Worm (Caenorhabditis elegans): ENCODE results near the gene Y32F6A.5.

DNA sequence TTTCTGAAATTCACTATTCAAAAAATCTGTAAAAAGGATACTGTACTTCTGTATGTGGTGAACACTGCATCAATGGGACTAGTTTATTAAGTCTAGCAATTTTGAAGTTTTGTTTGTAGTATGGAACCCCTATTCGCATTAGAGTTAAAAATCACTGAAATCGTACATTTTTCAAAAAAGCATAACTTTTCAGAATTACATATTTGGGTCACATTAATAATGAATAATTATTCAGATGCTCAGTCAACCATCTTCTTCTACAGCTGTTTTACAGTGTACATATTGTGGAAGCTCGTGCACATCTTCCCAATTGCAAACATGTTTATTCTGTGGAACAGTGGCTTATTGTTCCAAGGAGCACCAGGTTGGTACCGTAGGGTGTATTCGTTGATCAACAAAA is 15.3 kb upstream of the Y32F6A.5 start:
- TF ChIP-seq ces-1 (GFP tag; optimal IDR thresholded peaks at IDR 0.05) (no peak), fkh-4 (tag; optimal IDR thresholded peaks at IDR 0.05; ENCODE audit: borderline replicate concordance) (no peak), efl-1 (optimal IDR thresholded peaks at IDR 0.05) (no peak), efl-1 (GFP tag; optimal IDR thresholded peaks at IDR 0.05 in 1 of 2) (no peak), elt-3 (tag; optimal IDR thresholded peaks at IDR 0.05) (no peak)

All from whole organism, L1 larva.